Worm (Caenorhabditis elegans): ENCODE measurements around the gene srh-282.

DNA sequence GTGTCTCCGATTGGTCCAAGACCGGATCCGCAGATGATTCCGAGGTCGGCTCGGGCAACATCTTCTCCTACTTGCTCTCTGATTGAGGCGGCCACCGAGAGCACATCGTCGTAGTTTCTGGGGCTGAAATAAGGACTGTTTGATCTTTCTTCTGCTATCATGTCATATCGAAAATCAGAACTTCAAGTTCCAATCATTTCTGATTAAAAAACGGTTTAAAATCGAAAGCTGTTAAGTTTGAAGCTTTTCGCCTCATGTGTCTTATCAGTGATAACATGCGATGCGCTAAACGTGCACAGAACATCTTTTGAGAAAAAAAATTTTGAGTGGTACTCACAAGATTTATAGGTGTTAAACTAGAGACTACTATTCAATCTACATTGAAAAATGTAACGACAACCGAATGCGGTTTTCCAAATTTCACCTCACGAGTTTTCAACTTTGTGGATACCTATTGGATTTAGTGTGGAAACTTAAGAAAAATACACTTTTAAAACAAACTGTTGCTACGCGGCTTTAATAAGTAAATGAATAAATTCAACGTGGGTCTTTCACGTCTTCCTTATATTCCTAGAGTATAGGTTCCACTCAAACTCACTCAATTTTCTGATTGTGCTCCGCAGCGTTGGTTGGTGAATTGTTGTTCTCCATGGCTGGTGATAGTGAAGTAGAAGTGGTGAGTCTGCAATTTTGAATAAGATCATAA, 20.9 kb upstream of the srh-282 start:
- TF ChIP-seq ceh-13 (GFP tag; optimal IDR thresholded peaks at IDR 0.05): no peak
- TF ChIP-seq hmbx-1 (tag; optimal IDR thresholded peaks at IDR 0.05): no peak
- TF ChIP-seq ceh-36 (tag; optimal IDR thresholded peaks at IDR 0.05): no peak
- no peak for TF ChIP-seq aly-1 (tag; optimal IDR thresholded peaks at IDR 0.05)
- no peak for TF ChIP-seq F13C5.2 (tag; optimal IDR thresholded peaks at IDR 0.05)
- no peak for TF ChIP-seq flt-1 (GFP tag; IDR thresholded peaks at IDR 0.05)
- no peak for TF ChIP-seq B0310.2 (tag; optimal IDR thresholded peaks at IDR 0.05)
